Fruit fly (Drosophila melanogaster): ENCODE measurements around the gene AP-1gamma.

DNA sequence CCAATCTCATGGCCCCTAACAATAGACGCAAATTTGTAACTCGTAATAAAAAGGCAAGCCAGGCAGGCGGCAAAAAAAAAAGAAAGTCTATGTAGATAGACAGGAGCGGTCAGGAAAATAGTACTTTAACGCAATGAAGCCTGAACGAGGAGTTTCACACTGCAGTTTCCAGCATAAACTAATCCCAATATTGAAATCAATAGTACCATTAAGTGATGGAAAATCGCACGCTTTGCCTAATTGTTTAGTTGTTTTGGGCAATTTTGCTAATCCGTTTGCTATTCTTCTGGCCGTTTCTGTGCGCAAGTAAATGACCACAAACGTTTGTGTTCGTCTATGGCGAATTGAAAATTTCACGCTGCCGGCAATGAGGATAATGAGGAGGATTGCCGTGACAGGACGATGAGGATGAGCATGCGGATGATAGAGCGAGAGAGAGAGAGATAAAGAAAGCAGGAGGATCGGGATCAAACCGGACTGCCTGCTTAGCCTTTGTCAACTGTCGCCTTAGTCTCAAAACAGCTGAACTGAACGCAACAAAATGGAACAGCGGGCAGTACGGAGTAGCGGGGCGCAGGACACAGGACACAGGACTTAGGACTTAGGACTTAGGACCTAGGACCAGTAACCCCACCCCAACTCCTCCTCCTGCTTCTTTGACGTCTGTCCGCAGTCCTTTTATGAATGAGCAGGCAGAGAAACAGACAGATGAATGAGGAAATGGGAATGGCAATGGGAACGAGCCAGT, 18.9 kb downstream of the AP-1gamma start:
- no peak for TF ChIP-seq Abd-B (GFP tag; optimal IDR thresholded peaks at IDR 0.05)
- no peak for TF ChIP-seq fru (GFP tag; optimal IDR thresholded peaks at IDR 0.05)

Data from whole organism, wandering third instar larva.